Fruit fly (Drosophila melanogaster) S2 (cell line): Measurements from ENCODE around the gene CG17221.

ENCODE experiments used
- CG8478 ChIP-seq: fragments of >200 bp; optimal IDR thresholded peaks from 2 replicates; lab custom pipeline; 2018
- CTCF ChIP-seq, 2 experiments: fragments of >200 bp; optimal IDR thresholded peaks; 2 replicates each; lab custom pipeline; 2018

DNA sequence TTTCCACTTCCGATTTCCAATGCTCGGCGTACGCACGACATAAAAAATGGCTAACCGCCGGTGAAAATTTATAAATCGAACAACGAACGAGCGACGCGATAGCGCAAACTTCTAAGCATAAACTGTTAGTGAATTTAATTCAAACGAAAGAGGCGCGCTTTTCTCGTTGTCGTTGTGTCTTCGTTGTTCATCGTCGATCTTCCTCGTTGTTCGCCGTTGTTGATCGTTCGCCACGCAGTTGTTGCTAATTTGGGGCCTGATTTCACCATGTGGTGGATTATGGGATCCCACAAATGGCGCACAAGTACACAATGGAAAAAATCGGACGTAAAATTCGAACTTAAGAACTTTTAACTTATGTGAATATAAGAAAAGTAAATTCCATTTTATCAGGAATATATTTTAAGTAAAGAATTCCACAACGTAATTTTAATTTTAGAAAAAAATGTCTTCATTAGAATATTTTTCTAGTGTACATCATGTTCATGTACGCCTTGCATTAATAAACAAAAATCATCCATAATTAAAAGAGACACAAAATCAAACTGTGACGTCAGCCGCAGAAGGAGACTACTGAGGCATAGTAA, 46.6 kb downstream of the CG17221 start:
- TF ChIP-seq CG8478 (no peak), CTCF (optimal IDR thresholded peaks at IDR 0.05; lab: Kevin White, UChicago) (no peak)
